Worm (Caenorhabditis elegans): ENCODE measurements around the gene F13E9.12.

The F13E9.12 gene

DNA sequence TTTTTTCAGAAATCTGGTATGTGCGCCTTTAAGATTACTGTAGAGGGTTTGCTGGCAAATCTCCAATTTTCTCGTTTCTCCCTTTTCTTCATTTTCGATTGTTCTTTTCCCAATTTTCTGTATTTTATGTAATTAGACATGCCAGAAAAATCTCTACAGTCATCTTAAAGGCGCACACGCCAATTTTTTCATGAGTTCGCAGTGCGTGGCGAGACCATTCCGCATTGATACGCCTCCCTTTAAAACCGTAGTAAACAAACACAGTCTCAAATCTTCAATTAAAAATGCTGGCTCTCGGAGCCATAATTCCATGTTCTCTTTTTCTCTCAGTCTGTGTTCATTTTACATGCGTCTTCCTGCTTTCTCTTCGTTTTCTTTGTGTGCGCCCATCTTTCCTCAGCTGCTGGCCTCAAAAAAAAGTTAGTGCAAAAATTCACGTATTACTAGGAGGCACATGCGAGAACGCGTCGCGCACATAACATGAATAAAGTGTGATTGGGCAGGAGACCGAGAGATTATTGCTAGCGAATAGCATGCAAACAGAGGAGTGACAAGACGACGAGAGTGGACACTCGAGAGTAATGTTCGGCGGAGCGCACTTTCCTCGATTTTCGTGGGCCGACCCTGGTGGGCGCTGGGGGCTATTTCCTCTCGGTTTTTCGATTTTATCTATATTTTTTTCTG is 44.6 kb upstream of the F13E9.12 start (continued):
- TF ChIP-seq lin-38 (GFP tag; IDR thresholded peaks at IDR 0.05) (peak; percentile 87), nhr-41 (GFP tag; IDR thresholded peaks at IDR 0.05) (no peak), saeg-2 (GFP tag; IDR thresholded peaks at IDR 0.05) (no peak), zfp-3 (GFP tag; conservative IDR thresholded peaks at IDR 0.05) (no peak), set-16 (GFP tag; IDR thresholded peaks at IDR 0.05) (no peak), egl-27 (tag; optimal IDR thresholded peaks at IDR 0.05) (no peak), F26F4.8 (GFP tag; conservative IDR thresholded peaks at IDR 0.05) (no peak), nhr-6 (tag; optimal IDR thresholded peaks at IDR 0.05) (peak; percentile 43), duxl-1 (tag; optimal IDR thresholded peaks at IDR 0.05; ENCODE audit: poor library complexity) (peak; percentile 42), ces-1 (GFP tag; optimal IDR thresholded peaks at IDR 0.05) (no peak), hmg-1.1 (GFP tag; IDR thresholded peaks at IDR 0.05) (peak; percentile 86), hlh-11 (tag; optimal IDR thresholded peaks at IDR 0.05) (peak; percentile 93), nhr-25 (tag; optimal IDR thresholded peaks at IDR 0.05; ENCODE audit: borderline replicate concordance, insufficient read depth) (no peak), R02D3.7 (tag; optimal IDR thresholded peaks at IDR 0.05) (no peak), mdt-29 (GFP tag; IDR thresholded peaks at IDR 0.05) (no peak), zip-11 (GFP tag; IDR thresholded peaks at IDR 0.05) (no peak), ceh-44 (GFP tag; IDR thresholded peaks at IDR 0.05) (0 out of 2 replicates have a peak, but pooled peaks have one; percentile 4), cey-2 (tag; optimal IDR thresholded peaks at IDR 0.05; ENCODE audit: borderline replicate concordance, insufficient read depth) (no peak), hlh-30 (tag; optimal IDR thresholded peaks at IDR 0.05; ENCODE audit: insufficient read depth) (peak; percentile 96), jun-1 (tag; optimal IDR thresholded peaks at IDR 0.05) (no peak), daf-16 (GFP tag; optimal IDR thresholded peaks at IDR 0.05) (peak in 1 of 2 experiments; percentile 35), daf-16 (tag; optimal IDR thresholded peaks at IDR 0.05) (peak; percentile 62), ceh-62 (tag; optimal IDR thresholded peaks at IDR 0.05) (no peak), mes-2 (tag; optimal IDR thresholded peaks at IDR 0.05; ENCODE audit: poor library complexity, severe bottlenecking) (peak; percentile 66), daf-19 (GFP tag; conservative IDR thresholded peaks at IDR 0.05) (0 out of 2 replicates have a peak, but pooled peaks have one; percentile 27), php-3 (GFP tag; IDR thresholded peaks at IDR 0.05) (no peak), lim-7 (GFP tag; IDR thresholded peaks at IDR 0.05) (no peak), aha-1 (tag) (peak; percentile 99), rbr-2 (tag; optimal IDR thresholded peaks at IDR 0.05) (no peak), unc-39 (tag; optimal IDR thresholded peaks at IDR 0.05) (no peak), D1046.2 (GFP tag; IDR thresholded peaks at IDR 0.05) (no peak), dpl-1 (GFP tag; optimal IDR thresholded peaks at IDR 0.05) (peak; percentile 58), egl-43 (GFP tag; IDR thresholded peaks at IDR 0.05) (no peak), snpc-4 (tag; optimal IDR thresholded peaks at IDR 0.05) (no peak), spr-3 (GFP tag; optimal IDR thresholded peaks at IDR 0.05) (peak; percentile 35), F37D6.2 (tag; optimal IDR thresholded peaks at IDR 0.05) (peak; percentile 31), nhr-42 (GFP tag; IDR thresholded peaks at IDR 0.05) (peak; percentile 42; the same call in 1 of the 2 replicates), ztf-7 (tag; optimal IDR thresholded peaks at IDR 0.05) (no peak), nhr-48 (tag; optimal IDR thresholded peaks at IDR 0.05) (peak; percentile 25), unc-62 (GFP tag; optimal IDR thresholded peaks at IDR 0.05 in 1 of 2) (peak in 1 of 2 experiments; percentile 96), unc-62 (tag; optimal IDR thresholded peaks at IDR 0.05) (no peak), skn-1 (tag; optimal IDR thresholded peaks at IDR 0.05) (no peak), Y5F2A.4 (GFP tag; optimal IDR thresholded peaks at IDR 0.05) (no peak), sdz-12 (GFP tag; optimal IDR thresholded peaks at IDR 0.05) (no peak), unc-130 (GFP tag; optimal IDR thresholded peaks at IDR 0.05) (no peak), nhr-111 (GFP tag; optimal IDR thresholded peaks at IDR 0.05) (no peak), mep-1 (tag; optimal IDR thresholded peaks at IDR 0.05) (peak; percentile 87), madf-5 (GFP tag; IDR thresholded peaks at IDR 0.05) (no peak), Y48G9A.11 (GFP tag; IDR thresholded peaks at IDR 0.05) (no peak), zag-1 (tag; optimal IDR thresholded peaks at IDR 0.05) (no peak), zip-2 (tag; optimal IDR thresholded peaks at IDR 0.05) (no peak)

Data from whole organism, L4 larva.